Worm (Caenorhabditis elegans): ENCODE data around the gene fbxa-134.

DNA sequence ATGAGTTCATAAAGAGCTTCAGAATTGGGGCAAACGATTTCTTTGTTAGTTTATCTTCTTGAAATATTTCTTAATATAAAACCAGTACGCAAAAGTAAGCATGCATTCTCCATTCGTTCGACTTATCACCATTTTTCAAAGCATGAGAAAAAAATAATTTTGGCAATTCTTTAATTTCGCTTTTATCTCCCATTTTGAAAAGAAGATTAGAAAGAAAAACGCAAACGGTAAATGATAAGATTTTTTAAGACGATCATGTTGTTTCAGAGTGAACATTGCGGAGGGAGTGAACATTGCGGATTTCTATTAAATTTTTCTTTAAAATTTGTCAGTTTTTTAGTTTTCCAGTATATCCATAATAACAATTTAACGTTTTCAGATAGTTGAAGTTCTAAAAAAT, 13.3 kb downstream of the fbxa-134 start:
- TF ChIP-seq madf-9 (GFP tag; conservative IDR thresholded peaks at IDR 0.05) (no peak), snpc-4 (tag; optimal IDR thresholded peaks at IDR 0.05) (no peak), egl-27 (tag; optimal IDR thresholded peaks at IDR 0.05) (no peak), nhr-77 (tag; optimal IDR thresholded peaks at IDR 0.05) (no peak), mdl-1 (tag; optimal IDR thresholded peaks at IDR 0.05) (no peak), nhr-10 (tag; optimal IDR thresholded peaks at IDR 0.05) (no peak), pha-4 (GFP tag; IDR thresholded peaks at IDR 0.05) (no peak), pha-4 (tag; optimal IDR thresholded peaks at IDR 0.05) (no peak), vab-7 (GFP tag; IDR thresholded peaks at IDR 0.05) (no peak), nhr-11 (tag; optimal IDR thresholded peaks at IDR 0.05) (no peak), unc-62 (GFP tag; optimal IDR thresholded peaks at IDR 0.05 in 1 of 2) (no peak), unc-62 (tag; optimal IDR thresholded peaks at IDR 0.05) (no peak), ceh-28 (tag; optimal IDR thresholded peaks at IDR 0.05) (no peak), fos-1 (tag; optimal IDR thresholded peaks at IDR 0.05) (no peak), rbr-2 (tag; optimal IDR thresholded peaks at IDR 0.05) (no peak), cey-2 (tag; optimal IDR thresholded peaks at IDR 0.05; ENCODE audit: borderline replicate concordance, insufficient read depth) (no peak)

All from whole organism, L4 larva.